Fruit fly (Drosophila melanogaster) whole organism, pupa: ENCODE data around the gene CG14050.

Experiments
- CG12605 ChIP-seq: fragments of 200-800 bp; sonication (Bioruptor generic); IDR thresholded peaks from 2 replicates; pipeline ENCODE4 v1.3.6; 2022; ENCODE audit warnings: missing biosample characterization, missing genetic modification characterization
- CG34367 ChIP-seq: fragments of 200-800 bp; sonication (Bioruptor generic); optimal IDR thresholded peaks from 2 replicates; lab custom pipeline; 2018; ENCODE audit warnings: missing biosample characterization, mild to moderate bottlenecking, missing genetic modification characterization
- CG8159 ChIP-seq: fragments of 200-800 bp; sonication (Bioruptor generic); optimal IDR thresholded peaks from 3 replicates; lab custom pipeline; 2018; ENCODE audit warnings: missing biosample characterization, mild to moderate bottlenecking, missing genetic modification characterization, moderate library complexity
- CG8301 ChIP-seq: fragments of 200-800 bp; sonication (Bioruptor generic); optimal IDR thresholded peaks from 2 replicates; lab custom pipeline; 2018; ENCODE audit warnings: missing biosample characterization, mild to moderate bottlenecking, missing genetic modification characterization
- CG9948 ChIP-seq: fragments of 200-800 bp; sonication (Bioruptor generic); optimal IDR thresholded peaks from 2 replicates; lab custom pipeline; 2018; ENCODE audit warnings: missing biosample characterization, mild to moderate bottlenecking, missing genetic modification characterization, moderate library complexity
- Pif1B ChIP-seq: fragments of 200-800 bp; sonication (Bioruptor generic); optimal IDR thresholded peaks from 3 replicates; lab custom pipeline; 2016; ENCODE audit warnings: missing biosample characterization, missing genetic modification characterization
- Snoo ChIP-seq: fragments of 200-800 bp; sonication (Bioruptor generic); optimal IDR thresholded peaks from 3 replicates; lab custom pipeline; 2017; ENCODE audit warnings: missing biosample characterization, mild to moderate bottlenecking, missing genetic modification characterization, inconsistent platforms

- TF ChIP-seq Pif1B (GFP tag; lab: Kevin White, UChicago) (no peak), CG12605 (GFP tag; lab: Robert Waterston, UW) (no peak), CG9948 (tag; lab: Kevin White, UChicago) (no peak), Snoo (tag; lab: Kevin White, UChicago) (no peak), CG34367 (no peak), CG8301 (tag; lab: Kevin White, UChicago) (no peak), CG8159 (no peak)
Measured at dm6 chrX:2275249-2275872, 50.7 kb downstream of the CG14050 start, which contains the start of gene Vml.
